Worm (Caenorhabditis elegans) whole organism, L3 larva: ENCODE results near the gene Y45F3A.8.

ENCODE experiments used
- R02D3.7 ChIP-seq: fragments of 150-350 bp; optimal IDR thresholded peaks from 2 replicates; lab custom pipeline; 2014; ENCODE audit warnings: missing biosample characterization, missing genetic modification characterization
- ZK546.5 ChIP-seq: sonication (generic microtip); optimal IDR thresholded peaks from 2 replicates; lab custom pipeline; 2017; ENCODE audit warnings: missing biosample characterization, missing genetic modification characterization
- aly-2 ChIP-seq: fragments of 150-350 bp; optimal IDR thresholded peaks from 2 replicates; lab custom pipeline; 2014; ENCODE audit warnings: missing biosample characterization, missing genetic modification characterization
- ama-1 ChIP-seq: fragments of 150-350 bp; optimal IDR thresholded peaks from 2 replicates; lab custom pipeline; 2018
- ceh-16 ChIP-seq: sonication (generic microtip); optimal IDR thresholded peaks from 2 replicates; lab custom pipeline; 2017; ENCODE audit warnings: missing biosample characterization, missing genetic modification characterization
- ceh-28 ChIP-seq: fragments of 150-350 bp; optimal IDR thresholded peaks from 2 replicates; lab custom pipeline; 2014; ENCODE audit warnings: missing biosample characterization, missing genetic modification reagents, missing genetic modification characterization
- ceh-82 ChIP-seq: fragments of 150-350 bp; optimal IDR thresholded peaks from 2 replicates; lab custom pipeline; 2014; ENCODE audit warnings: missing biosample characterization, missing genetic modification characterization
- ceh-9 ChIP-seq: sonication (generic microtip); optimal IDR thresholded peaks from 2 replicates; lab custom pipeline; 2018; ENCODE audit warnings: missing biosample characterization, missing genetic modification characterization
- daf-12 ChIP-seq: fragments of 150-350 bp; optimal IDR thresholded peaks from 2 replicates; lab custom pipeline; 2014; ENCODE audit warnings: missing biosample characterization, missing genetic modification reagents, missing genetic modification characterization
- egl-27 ChIP-seq: sonication (generic microtip); optimal IDR thresholded peaks from 4 replicates; lab custom pipeline; 2017; ENCODE audit warnings: missing biosample characterization, missing genetic modification reagents, missing genetic modification characterization
- egl-5 ChIP-seq: fragments of 150-350 bp; optimal IDR thresholded peaks from 2 replicates; lab custom pipeline; 2017; ENCODE audit warnings: missing biosample characterization, missing genetic modification reagents, missing genetic modification characterization, inconsistent platforms
- elt-1 ChIP-seq: fragments of 150-350 bp; optimal IDR thresholded peaks from 2 replicates; lab custom pipeline; 2014; ENCODE audit warnings: missing biosample characterization, missing genetic modification characterization
- elt-2 ChIP-seq: sonication (generic microtip); optimal IDR thresholded peaks from 2 replicates; lab custom pipeline; 2016; ENCODE audit warnings: missing genetic modification reagents, mild to moderate bottlenecking, missing genetic modification characterization, missing compliant biosample characterization
- elt-3 ChIP-seq, 3 experiments: fragments of 150-350 bp in 1 of 3; sonication (generic microtip) in 2 of 3; optimal IDR thresholded peaks; 2 replicates in 2 of 3; 4 replicates in 1 of 3; lab custom pipeline; 2014 to 2017; ENCODE audit warnings: missing biosample characterization in 3 of 3, missing genetic modification characterization in 3 of 3
- eor-1 ChIP-seq, 2 experiments: fragments of 150-350 bp; optimal IDR thresholded peaks; 2 replicates each; lab custom pipeline; 2014 to 2018; ENCODE audit warnings: missing biosample characterization in 2 of 2, missing genetic modification characterization in 2 of 2
- fkh-10 ChIP-seq: sonication (generic microtip); optimal IDR thresholded peaks from 2 replicates; lab custom pipeline; 2017; ENCODE audit warnings: missing biosample characterization, missing genetic modification reagents, missing genetic modification characterization
- fkh-2 ChIP-seq: fragments of 150-350 bp; optimal IDR thresholded peaks from 2 replicates; lab custom pipeline; 2014; ENCODE audit warnings: missing biosample characterization, missing genetic modification reagents, missing genetic modification characterization
- fos-1 ChIP-seq: fragments of 150-350 bp; optimal IDR thresholded peaks from 2 replicates; lab custom pipeline; 2014; ENCODE audit warnings: missing biosample characterization, missing genetic modification characterization
- hmg-11 ChIP-seq: sonication (generic microtip); optimal IDR thresholded peaks from 2 replicates; lab custom pipeline; 2016; ENCODE audit warnings: missing genetic modification characterization, missing compliant biosample characterization
- jun-1 ChIP-seq: fragments of 150-350 bp; optimal IDR thresholded peaks from 2 replicates; lab custom pipeline; 2014; ENCODE audit warnings: missing biosample characterization, missing genetic modification reagents, missing genetic modification characterization
- lin-15B ChIP-seq: fragments of 150-350 bp; optimal IDR thresholded peaks from 2 replicates; lab custom pipeline; 2014; ENCODE audit warnings: missing biosample characterization, missing genetic modification characterization
- lin-39 ChIP-seq: fragments of 150-350 bp; optimal IDR thresholded peaks from 2 replicates; lab custom pipeline; 2018; ENCODE audit warnings: missing biosample characterization, missing genetic modification reagents, missing genetic modification characterization
- lsy-12 ChIP-seq: sonication (generic microtip); optimal IDR thresholded peaks from 2 replicates; lab custom pipeline; 2016; ENCODE audit warnings: mild to moderate bottlenecking, missing genetic modification characterization, missing compliant biosample characterization
- mdl-1 ChIP-seq: fragments of 150-350 bp; optimal IDR thresholded peaks from 2 replicates; lab custom pipeline; 2014; ENCODE audit warnings: missing biosample characterization, missing genetic modification characterization
- mml-1 ChIP-seq: fragments of 150-350 bp; sonication (generic microtip); optimal IDR thresholded peaks from 3 replicates; lab custom pipeline; 2014; ENCODE audit warnings: missing biosample characterization, missing genetic modification characterization
- nfya-1 ChIP-seq: sonication (generic microtip); optimal IDR thresholded peaks from 2 replicates; lab custom pipeline; 2017; ENCODE audit warnings: missing genetic modification characterization, mild to moderate bottlenecking, missing compliant biosample characterization, antibody characterized with exemption, moderate library complexity; ENCODE audit not compliant: insufficient read depth
- nhr-11 ChIP-seq: fragments of 150-350 bp; optimal IDR thresholded peaks from 2 replicates; lab custom pipeline; 2014; ENCODE audit warnings: missing biosample characterization, missing genetic modification characterization
- nhr-12 ChIP-seq: fragments of 150-350 bp; optimal IDR thresholded peaks from 2 replicates; lab custom pipeline; 2014; ENCODE audit warnings: missing biosample characterization, missing genetic modification characterization
- nhr-23 ChIP-seq: fragments of 150-350 bp; optimal IDR thresholded peaks from 2 replicates; lab custom pipeline; 2014; ENCODE audit warnings: missing biosample characterization, missing genetic modification reagents, missing genetic modification characterization
- nhr-237 ChIP-seq: fragments of 150-350 bp; optimal IDR thresholded peaks from 2 replicates; lab custom pipeline; 2014; ENCODE audit warnings: missing biosample characterization, missing genetic modification characterization
- nhr-25 ChIP-seq: sonication (generic microtip); optimal IDR thresholded peaks from 2 replicates; lab custom pipeline; 2017; ENCODE audit warnings: missing biosample characterization, missing genetic modification characterization
- nhr-28 ChIP-seq: fragments of 150-350 bp; optimal IDR thresholded peaks from 2 replicates; lab custom pipeline; 2014; ENCODE audit warnings: missing biosample characterization, missing genetic modification characterization
- nhr-43 ChIP-seq: sonication (generic microtip); optimal IDR thresholded peaks from 2 replicates; lab custom pipeline; 2016; ENCODE audit warnings: mild to moderate bottlenecking, missing genetic modification characterization, missing compliant biosample characterization; ENCODE audit not compliant: poor library complexity, severe bottlenecking
- nhr-67 ChIP-seq: fragments of 150-350 bp; optimal IDR thresholded peaks from 2 replicates; lab custom pipeline; 2014; ENCODE audit warnings: missing biosample characterization, missing genetic modification characterization
- nhr-76 ChIP-seq: fragments of 150-350 bp; sonication (generic microtip); optimal IDR thresholded peaks from 5 replicates; lab custom pipeline; 2014; ENCODE audit warnings: missing biosample characterization, missing genetic modification characterization
- nhr-77 ChIP-seq: fragments of 150-350 bp; optimal IDR thresholded peaks from 2 replicates; lab custom pipeline; 2014; ENCODE audit warnings: missing biosample characterization, missing genetic modification characterization
- pha-4 ChIP-seq: fragments of 150-350 bp; optimal IDR thresholded peaks from 2 replicates; lab custom pipeline; 2014; ENCODE audit warnings: missing biosample characterization, missing genetic modification reagents, missing genetic modification characterization
- pqm-1 ChIP-seq: fragments of 150-350 bp; optimal IDR thresholded peaks from 2 replicates; lab custom pipeline; 2017; ENCODE audit warnings: missing biosample characterization, missing genetic modification characterization, inconsistent platforms
- sea-2 ChIP-seq: fragments of 150-350 bp; sonication (generic microtip); optimal IDR thresholded peaks from 4 replicates; lab custom pipeline; 2014; ENCODE audit warnings: missing biosample characterization, missing genetic modification reagents, missing genetic modification characterization
- skn-1 ChIP-seq: fragments of 150-350 bp; optimal IDR thresholded peaks from 2 replicates; lab custom pipeline; 2014; ENCODE audit warnings: missing biosample characterization, missing genetic modification characterization
- snpc-4 ChIP-seq: fragments of 150-350 bp; optimal IDR thresholded peaks from 2 replicates; lab custom pipeline; 2014; ENCODE audit warnings: missing biosample characterization, missing genetic modification characterization
- tbx-2 ChIP-seq: sonication (generic microtip); optimal IDR thresholded peaks from 2 replicates; lab custom pipeline; 2016; ENCODE audit warnings: mild to moderate bottlenecking, missing genetic modification characterization, missing compliant biosample characterization
- unc-39 ChIP-seq: sonication (generic microtip); optimal IDR thresholded peaks from 4 replicates; lab custom pipeline; 2017; ENCODE audit warnings: missing biosample characterization, missing genetic modification characterization
- unc-62 ChIP-seq: fragments of 150-350 bp; sonication (generic microtip); optimal IDR thresholded peaks from 4 replicates; lab custom pipeline; 2014; ENCODE audit warnings: missing biosample characterization, missing genetic modification reagents, missing genetic modification characterization
- zag-1 ChIP-seq: fragments of 150-350 bp; optimal IDR thresholded peaks from 2 replicates; lab custom pipeline; 2014; ENCODE audit warnings: missing biosample characterization, missing genetic modification characterization
- ztf-11 ChIP-seq: fragments of 150-350 bp; optimal IDR thresholded peaks from 2 replicates; lab custom pipeline; 2014; ENCODE audit warnings: missing biosample characterization, missing genetic modification characterization
- ztf-4 ChIP-seq: fragments of 150-350 bp; optimal IDR thresholded peaks from 2 replicates; lab custom pipeline; 2014; ENCODE audit warnings: missing biosample characterization, missing genetic modification characterization

The Y45F3A.8 gene

ce11 chrIII:10624564-10624963, 31.9 kb upstream of the Y45F3A.8 start (continued):
- TF ChIP-seq nhr-25 (tag; lab: Kevin White, UChicago) (peak; percentile 19), ceh-28 (tag; lab: Kevin White, UChicago) (no peak), unc-39 (tag; lab: Kevin White, UChicago) (no peak), aly-2 (tag; lab: Kevin White, UChicago) (no peak), egl-5 (tag; lab: Kevin White, UChicago) (no peak), nhr-67 (no peak), nhr-23 (tag; lab: Kevin White, UChicago) (peak; percentile 4), ceh-9 (tag; lab: Kevin White, UChicago) (no peak)

ce11 chrIII:10621208-10621607, 28.6 kb upstream of the Y45F3A.8 start, which contains the start of the genes lron-10 and hpr-9:
TSS of gene lron-10 (minus strand) at chrIII:10621369.
TSS of gene hpr-9 (plus strand) at chrIII:10621551.
- TF ChIP-seq elt-1 (tag; lab: Kevin White, UChicago) = no peak
- TF ChIP-seq nhr-12 (tag; lab: Kevin White, UChicago) = no peak
- TF ChIP-seq egl-27 (tag; lab: Kevin White, UChicago) = no peak
- no peak for TF ChIP-seq unc-39 (tag; lab: Kevin White, UChicago)
- TF ChIP-seq lin-15B (tag; lab: Kevin White, UChicago) = peak; percentile 67
- TF ChIP-seq hmg-11 (tag; lab: Kevin White, UChicago) = peak; percentile 39
- TF ChIP-seq nhr-28 (tag; lab: Kevin White, UChicago) = no peak
- TF ChIP-seq R02D3.7 (tag; lab: Kevin White, UChicago) = peak; percentile 12
- no peak for TF ChIP-seq sea-2
- no peak for TF ChIP-seq eor-1 (tag; optimal IDR thresholded peaks at IDR 0.05; lab: Kevin White, UChicago)
- TF ChIP-seq nhr-43 (tag; lab: Kevin White, UChicago) = peak; percentile 94
- TF ChIP-seq nhr-11 = no peak
- TF ChIP-seq zag-1 (tag; lab: Kevin White, UChicago) = no peak
- TF ChIP-seq fkh-2 (tag; lab: Kevin White, UChicago) = no peak
- TF ChIP-seq nhr-23 (tag; lab: Kevin White, UChicago) = peak; percentile 95
- TF ChIP-seq elt-3 (tag; optimal IDR thresholded peaks at IDR 0.05; lab: Kevin White, UChicago) = no peak
- TF ChIP-seq ceh-82 (tag; lab: Kevin White, UChicago) = no peak
- TF ChIP-seq ztf-11 = no peak
- TF ChIP-seq nhr-67 = no peak
- peak; percentile 53 for TF ChIP-seq ceh-28 (tag; lab: Kevin White, UChicago)
- TF ChIP-seq pha-4 (tag; lab: Kevin White, UChicago) = peak; percentile 65
- no peak for TF ChIP-seq ztf-4 (tag; lab: Kevin White, UChicago)
- no peak for TF ChIP-seq jun-1 (tag; lab: Kevin White, UChicago)
- peak; percentile 49 for TF ChIP-seq tbx-2
- TF ChIP-seq ceh-9 (tag; lab: Kevin White, UChicago) = no peak
- peak; percentile 39 for TF ChIP-seq lin-39 (tag; lab: Kevin White, UChicago)
- TF ChIP-seq nhr-25 (tag; lab: Kevin White, UChicago) = peak; percentile 24
- TF ChIP-seq egl-5 (tag; lab: Kevin White, UChicago) = peak; percentile 51
- TF ChIP-seq elt-2 (tag; lab: Kevin White, UChicago) = peak; percentile 25
- TF ChIP-seq skn-1 (tag; lab: Kevin White, UChicago) = peak; percentile 4
- TF ChIP-seq nhr-77 (tag; lab: Kevin White, UChicago) = no peak
- no peak for TF ChIP-seq daf-12 (tag; lab: Kevin White, UChicago)
- TF ChIP-seq ceh-16 (tag; lab: Kevin White, UChicago) = no peak
- peak; percentile 7 for TF ChIP-seq nhr-76 (tag; lab: Kevin White, UChicago)
- TF ChIP-seq lsy-12 (tag; lab: Kevin White, UChicago) = peak; percentile 62
- no peak for TF ChIP-seq fos-1 (tag; lab: Kevin White, UChicago)
- peak; percentile 78 for TF ChIP-seq nfya-1 (tag; lab: Kevin White, UChicago)
- TF ChIP-seq fkh-10 (GFP tag; lab: Kevin White, UChicago) = no peak
- no peak for TF ChIP-seq aly-2 (tag; lab: Kevin White, UChicago)
- no peak for TF ChIP-seq nhr-237 (tag; lab: Kevin White, UChicago)
- TF ChIP-seq mml-1 = no peak
- peak; percentile 2 for TF ChIP-seq pqm-1
- no peak for TF ChIP-seq mdl-1 (tag; lab: Kevin White, UChicago)
- no peak for TF ChIP-seq ZK546.5 (tag; lab: Kevin White, UChicago)
- TF ChIP-seq snpc-4 = peak; percentile 19
- TF ChIP-seq ama-1 (lab: Kevin White, UChicago) = peak; percentile 36
- TF ChIP-seq unc-62 (GFP tag; lab: Kevin White, UChicago) = peak; percentile 25
